Worm (Caenorhabditis elegans): ENCODE results near the gene rcd-1.
"Not testable (repeated sequence)": the region's sequence is repeated elsewhere in the genome, so short reads cannot be mapped to it uniquely, and the experiment has no call there.

The rcd-1 gene

DNA sequence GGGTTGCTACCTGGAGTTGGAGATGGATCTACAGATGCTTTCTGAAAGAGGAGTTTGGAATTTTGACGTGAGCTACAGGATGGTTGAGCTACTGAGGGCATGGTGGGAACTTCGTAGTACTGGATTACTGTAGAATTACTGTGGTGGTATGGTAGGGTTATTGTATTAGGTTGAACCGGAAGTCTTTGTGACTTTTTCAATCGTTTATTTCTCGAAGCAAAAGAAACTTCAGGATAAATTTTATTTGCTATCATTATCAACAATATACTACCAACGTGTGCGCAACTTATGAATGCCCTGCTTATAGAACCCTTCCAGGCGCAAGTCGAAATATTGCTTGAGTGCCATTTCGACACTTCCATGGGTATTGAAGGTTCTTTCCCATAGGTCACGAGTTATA lies 7.9 kb downstream of the rcd-1 start, which contains the start of gene T24E12.6:
TSS of gene T24E12.6 (minus strand) at position 101 of the 400 bp plus-strand sequence.
- TF ChIP-seq unc-62 (GFP tag; optimal IDR thresholded peaks at IDR 0.05); nhr-25 (tag; optimal IDR thresholded peaks at IDR 0.05); nhr-11 (tag; optimal IDR thresholded peaks at IDR 0.05): not testable (repeated sequence)

DNA sequence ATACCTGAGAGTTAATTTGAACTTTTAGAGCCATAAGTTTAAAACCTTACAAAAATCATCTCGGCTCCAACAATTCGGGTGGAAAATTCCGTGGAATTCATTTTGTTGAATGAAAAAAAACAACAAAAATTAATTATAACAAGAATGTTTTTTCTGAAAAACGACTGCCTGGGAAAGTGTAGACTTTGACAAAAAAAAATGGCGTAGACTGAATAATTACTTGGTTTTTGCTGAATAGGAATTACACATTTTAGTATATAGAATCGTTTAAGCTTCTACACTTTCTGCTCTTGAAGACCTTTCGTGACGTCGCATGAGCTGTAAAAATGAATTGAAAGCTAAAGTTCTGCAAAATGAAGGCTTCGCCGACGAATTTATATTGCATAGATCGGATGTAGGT lies 10.8 kb downstream of the rcd-1 start, which contains the start of gene srx-112:
TSS of gene srx-112 (minus strand) at position 101 of the 400 bp plus-strand sequence.
- TF ChIP-seq fkh-10 (GFP tag; optimal IDR thresholded peaks at IDR 0.05), result no peak
- no peak for TF ChIP-seq ceh-82 (tag; optimal IDR thresholded peaks at IDR 0.05)
- TF ChIP-seq nhr-67 (tag; optimal IDR thresholded peaks at IDR 0.05), result no peak
- TF ChIP-seq snpc-4 (tag; optimal IDR thresholded peaks at IDR 0.05), result no peak
- no peak for TF ChIP-seq nhr-11 (tag; optimal IDR thresholded peaks at IDR 0.05)
- TF ChIP-seq nhr-12 (tag; optimal IDR thresholded peaks at IDR 0.05), result no peak
- no peak for TF ChIP-seq aly-2 (tag; optimal IDR thresholded peaks at IDR 0.05)
- no peak for TF ChIP-seq egl-5 (tag; optimal IDR thresholded peaks at IDR 0.05)
- no peak for TF ChIP-seq ceh-28 (tag; optimal IDR thresholded peaks at IDR 0.05)
- no peak for TF ChIP-seq ceh-9 (tag; optimal IDR thresholded peaks at IDR 0.05)

DNA sequence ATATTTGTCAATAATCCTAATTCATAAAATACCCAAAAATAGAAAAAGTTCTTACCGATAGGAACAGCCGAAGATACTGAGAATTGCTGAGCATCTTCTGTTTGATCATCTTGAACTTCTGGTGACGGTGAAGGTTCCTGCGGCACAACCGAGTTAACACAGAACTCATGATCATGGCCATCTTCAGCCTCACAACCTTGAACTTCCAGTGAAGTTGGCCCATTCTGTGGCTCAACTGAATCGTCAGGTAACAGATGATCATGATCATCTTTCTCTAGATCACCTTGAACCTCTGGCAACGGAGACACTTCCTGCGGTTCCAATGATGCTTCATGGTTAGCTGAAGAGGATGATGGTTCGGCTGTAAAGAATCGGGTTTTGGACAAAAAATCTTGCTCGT lies 17.9 kb downstream of the rcd-1 start:
- TF ChIP-seq egl-27 (tag; optimal IDR thresholded peaks at IDR 0.05) (no peak), egl-5 (tag; optimal IDR thresholded peaks at IDR 0.05) (no peak), ztf-4 (tag; optimal IDR thresholded peaks at IDR 0.05) (no peak), nhr-25 (tag; optimal IDR thresholded peaks at IDR 0.05) (no peak), elt-3 (tag; optimal IDR thresholded peaks at IDR 0.05) (no peak), unc-62 (GFP tag; optimal IDR thresholded peaks at IDR 0.05) (no peak), unc-39 (tag; optimal IDR thresholded peaks at IDR 0.05) (no peak), nfya-1 (tag; optimal IDR thresholded peaks at IDR 0.05; ENCODE audit: insufficient read depth) (no peak), lin-15B (tag; optimal IDR thresholded peaks at IDR 0.05) (no peak), aly-2 (tag; optimal IDR thresholded peaks at IDR 0.05) (no peak), nhr-28 (tag; optimal IDR thresholded peaks at IDR 0.05) (no peak), ceh-82 (tag; optimal IDR thresholded peaks at IDR 0.05) (no peak), snpc-4 (tag; optimal IDR thresholded peaks at IDR 0.05) (no peak), elt-1 (tag; optimal IDR thresholded peaks at IDR 0.05) (no peak), fos-1 (tag; optimal IDR thresholded peaks at IDR 0.05) (no peak), nhr-76 (tag; optimal IDR thresholded peaks at IDR 0.05) (no peak), hmg-11 (tag; optimal IDR thresholded peaks at IDR 0.05) (no peak), nhr-43 (tag; optimal IDR thresholded peaks at IDR 0.05; ENCODE audit: poor library complexity, severe bottlenecking) (no peak), jun-1 (tag; optimal IDR thresholded peaks at IDR 0.05) (no peak)

DNA sequence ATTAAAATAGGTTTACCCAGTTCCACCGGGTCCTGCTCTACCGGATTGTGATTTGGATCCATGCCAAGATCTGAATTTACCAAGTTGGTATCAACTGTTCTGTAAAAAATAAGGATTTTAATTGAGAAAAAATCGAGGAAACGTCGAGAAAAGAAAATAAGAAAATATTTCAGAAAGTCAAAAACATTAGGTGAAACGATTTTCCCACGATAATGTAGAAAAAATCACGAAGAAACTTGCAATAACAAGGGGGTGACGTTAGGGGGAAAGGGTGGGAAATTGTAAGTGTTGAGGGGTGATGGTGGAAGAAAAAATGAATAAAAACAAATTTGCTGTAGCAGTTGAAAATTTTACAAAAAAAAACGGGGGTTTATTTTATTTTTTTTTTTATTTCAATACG lies 19.4 kb downstream of the rcd-1 start, which contains the start of gene T24E12.10:
TSS of gene T24E12.10 (minus strand) at position 101 of the 400 bp plus-strand sequence.
- TF ChIP-seq unc-62 (GFP tag; optimal IDR thresholded peaks at IDR 0.05) (no peak), egl-27 (tag; optimal IDR thresholded peaks at IDR 0.05) (no peak), nhr-11 (tag; optimal IDR thresholded peaks at IDR 0.05) (no peak), lin-39 (tag; optimal IDR thresholded peaks at IDR 0.05) (no peak), nhr-43 (tag; optimal IDR thresholded peaks at IDR 0.05; ENCODE audit: poor library complexity, severe bottlenecking) (no peak), tbx-2 (tag; optimal IDR thresholded peaks at IDR 0.05) (no peak), mml-1 (tag; optimal IDR thresholded peaks at IDR 0.05) (no peak), eor-1 (tag; optimal IDR thresholded peaks at IDR 0.05) (no peak), jun-1 (tag; optimal IDR thresholded peaks at IDR 0.05) (no peak), lin-15B (tag; optimal IDR thresholded peaks at IDR 0.05) (no peak)

DNA sequence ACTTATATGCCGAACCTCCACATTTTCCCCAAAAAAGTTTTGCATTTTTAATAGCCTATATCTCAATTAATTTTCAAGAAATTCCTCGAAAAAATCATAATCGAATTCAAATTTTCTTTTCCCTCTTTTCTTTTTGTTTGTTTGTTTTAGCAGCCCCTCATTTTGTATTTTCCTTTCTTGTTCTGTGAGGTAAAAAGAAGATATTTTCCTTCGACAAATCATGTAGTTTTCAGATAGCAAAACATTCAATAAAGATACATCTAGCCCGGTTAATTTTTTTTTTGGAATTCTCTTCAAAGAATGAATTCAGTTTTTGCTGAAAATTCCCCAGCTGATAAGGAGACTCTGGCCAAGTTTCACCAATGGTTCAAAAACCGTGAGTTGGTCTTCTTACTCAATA lies 22.0 kb downstream of the rcd-1 start, which contains the start of gene T24E12.3:
TSS of gene T24E12.3 (plus strand) at position 301 of the 400 bp plus-strand sequence.
- TF ChIP-seq fkh-10 (GFP tag; optimal IDR thresholded peaks at IDR 0.05), result no peak

DNA sequence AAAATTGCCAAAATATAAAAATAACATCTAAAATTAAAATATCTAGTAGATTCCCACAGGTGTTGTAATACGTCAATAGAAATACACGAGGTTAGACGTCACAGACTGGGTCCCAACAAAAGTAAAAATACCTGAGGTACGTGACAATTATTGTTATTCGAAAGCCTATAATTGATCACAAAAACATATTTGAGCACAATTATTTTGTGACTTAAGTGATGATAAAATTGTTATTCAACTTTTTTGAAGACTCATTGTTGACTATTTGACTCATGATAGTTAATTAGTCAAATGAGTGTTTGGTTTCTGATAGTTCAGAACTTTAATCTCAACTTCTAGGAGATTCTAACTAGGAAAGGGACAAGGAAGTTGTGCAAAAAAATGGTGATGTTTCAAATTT lies 24.1 kb downstream of the rcd-1 start:
- no peak for TF ChIP-seq egl-27 (tag; optimal IDR thresholded peaks at IDR 0.05)
- TF ChIP-seq ama-1 (optimal IDR thresholded peaks at IDR 0.05), result no peak
- no peak for TF ChIP-seq mdl-1 (tag; optimal IDR thresholded peaks at IDR 0.05)
- TF ChIP-seq nhr-11 (tag; optimal IDR thresholded peaks at IDR 0.05), result no peak
- TF ChIP-seq elt-1 (tag; optimal IDR thresholded peaks at IDR 0.05), result no peak
- TF ChIP-seq fkh-10 (GFP tag; optimal IDR thresholded peaks at IDR 0.05), result no peak
- no peak for TF ChIP-seq unc-39 (tag; optimal IDR thresholded peaks at IDR 0.05)
- no peak for TF ChIP-seq nfya-1 (tag; optimal IDR thresholded peaks at IDR 0.05; ENCODE audit: insufficient read depth)
- TF ChIP-seq lin-39 (tag; optimal IDR thresholded peaks at IDR 0.05), result no peak
- no peak for TF ChIP-seq tbx-2 (tag; optimal IDR thresholded peaks at IDR 0.05)
- TF ChIP-seq pqm-1 (tag; optimal IDR thresholded peaks at IDR 0.05), result no peak

Data from whole organism, L3 larva.